Worm (Caenorhabditis elegans) whole organism, young adult: ENCODE results near the gene srbc-43.

Source experiments
- F23B12.7 ChIP-seq: sonication (generic microtip); optimal IDR thresholded peaks from 2 replicates; lab custom pipeline; 2017; ENCODE audit warnings: missing genetic modification characterization, mild to moderate bottlenecking, missing compliant biosample characterization, antibody characterized with exemption, moderate library complexity; ENCODE audit not compliant: insufficient read depth
- T26A5.8 ChIP-seq: sonication (generic microtip); optimal IDR thresholded peaks from 2 replicates; lab custom pipeline; 2016; ENCODE audit warnings: missing genetic modification characterization, missing compliant biosample characterization
- Y56A3A.18 ChIP-seq: fragments of 200-800 bp; sonication (Bioruptor generic); IDR thresholded peaks from 2 replicates; pipeline ENCODE4 v1.3.6; 2022; ENCODE audit warnings: missing genetic modification reagents, missing genetic modification characterization, missing compliant biosample characterization
- madf-3 ChIP-seq: fragments of 200-800 bp; sonication (Bioruptor generic); IDR thresholded peaks from 2 replicates; pipeline ENCODE4 v1.3.6; 2022; ENCODE audit warnings: missing genetic modification reagents, missing genetic modification characterization, missing compliant biosample characterization
- pbrm-1 ChIP-seq: fragments of 200-800 bp; sonication (Bioruptor generic); IDR thresholded peaks from 2 replicates; pipeline ENCODE4 v1.3.6; 2022; ENCODE audit warnings: missing genetic modification reagents, missing genetic modification characterization, missing compliant biosample characterization

DNA sequence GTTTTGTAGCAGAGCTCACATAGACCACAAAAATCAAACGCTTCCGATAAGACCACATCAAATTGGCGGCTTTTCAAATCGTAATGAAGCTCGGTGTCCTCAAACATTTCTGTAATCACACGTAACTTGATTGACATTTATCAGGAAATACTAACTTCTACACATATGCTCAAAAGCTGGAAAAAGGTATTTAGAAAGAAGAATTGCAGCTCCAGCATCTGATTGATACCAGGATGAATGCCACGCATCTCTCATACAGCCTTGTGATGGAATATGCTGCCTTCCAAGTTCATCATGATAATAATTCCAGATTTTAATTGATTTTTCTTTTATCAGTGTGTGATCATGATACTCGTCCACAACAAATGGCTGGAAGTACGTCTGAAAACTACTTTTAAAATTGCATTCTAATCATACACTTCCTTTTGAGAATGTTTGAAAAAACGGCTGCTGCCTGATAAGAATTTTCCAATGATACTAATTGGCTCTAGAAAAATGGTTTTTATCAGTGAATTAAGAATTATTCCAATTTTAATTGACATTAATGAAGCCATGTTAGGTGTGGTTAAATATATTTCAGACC, 6.7 kb upstream of the srbc-43 start:
- TF ChIP-seq F23B12.7 (tag; lab: Kevin White, UChicago) (no peak), T26A5.8 (no peak), pbrm-1 (no peak), madf-3 (GFP tag; lab: Robert Waterston, UW) (no peak), Y56A3A.18 (GFP tag; lab: Robert Waterston, UW) (no peak)
